Worm (Caenorhabditis elegans) whole organism, L3 larva: ENCODE measurements around the gene F47C12.8.

Experiments used
- R02D3.7 ChIP-seq: fragments of 150-350 bp; optimal IDR thresholded peaks from 2 replicates; lab custom pipeline; 2014; ENCODE audit warnings: missing biosample characterization, missing genetic modification characterization
- ZK546.5 ChIP-seq: sonication (generic microtip); optimal IDR thresholded peaks from 2 replicates; lab custom pipeline; 2017; ENCODE audit warnings: missing biosample characterization, missing genetic modification characterization
- aly-2 ChIP-seq: fragments of 150-350 bp; optimal IDR thresholded peaks from 2 replicates; lab custom pipeline; 2014; ENCODE audit warnings: missing biosample characterization, missing genetic modification characterization
- ama-1 ChIP-seq: fragments of 150-350 bp; optimal IDR thresholded peaks from 2 replicates; lab custom pipeline; 2018
- ceh-16 ChIP-seq: sonication (generic microtip); optimal IDR thresholded peaks from 2 replicates; lab custom pipeline; 2017; ENCODE audit warnings: missing biosample characterization, missing genetic modification characterization
- ceh-28 ChIP-seq: fragments of 150-350 bp; optimal IDR thresholded peaks from 2 replicates; lab custom pipeline; 2014; ENCODE audit warnings: missing biosample characterization, missing genetic modification reagents, missing genetic modification characterization
- ceh-82 ChIP-seq: fragments of 150-350 bp; optimal IDR thresholded peaks from 2 replicates; lab custom pipeline; 2014; ENCODE audit warnings: missing biosample characterization, missing genetic modification characterization
- ceh-9 ChIP-seq: sonication (generic microtip); optimal IDR thresholded peaks from 2 replicates; lab custom pipeline; 2018; ENCODE audit warnings: missing biosample characterization, missing genetic modification characterization
- daf-12 ChIP-seq: fragments of 150-350 bp; optimal IDR thresholded peaks from 2 replicates; lab custom pipeline; 2014; ENCODE audit warnings: missing biosample characterization, missing genetic modification reagents, missing genetic modification characterization
- egl-27 ChIP-seq: sonication (generic microtip); optimal IDR thresholded peaks from 4 replicates; lab custom pipeline; 2017; ENCODE audit warnings: missing biosample characterization, missing genetic modification reagents, missing genetic modification characterization
- egl-5 ChIP-seq: fragments of 150-350 bp; optimal IDR thresholded peaks from 2 replicates; lab custom pipeline; 2017; ENCODE audit warnings: missing biosample characterization, missing genetic modification reagents, missing genetic modification characterization, inconsistent platforms
- elt-1 ChIP-seq: fragments of 150-350 bp; optimal IDR thresholded peaks from 2 replicates; lab custom pipeline; 2014; ENCODE audit warnings: missing biosample characterization, missing genetic modification characterization
- elt-2 ChIP-seq: sonication (generic microtip); optimal IDR thresholded peaks from 2 replicates; lab custom pipeline; 2016; ENCODE audit warnings: missing genetic modification reagents, mild to moderate bottlenecking, missing genetic modification characterization, missing compliant biosample characterization
- elt-3 ChIP-seq, 3 experiments: fragments of 150-350 bp in 1 of 3; sonication (generic microtip) in 2 of 3; optimal IDR thresholded peaks; 2 replicates in 2 of 3; 4 replicates in 1 of 3; lab custom pipeline; 2014 to 2017; ENCODE audit warnings: missing biosample characterization in 3 of 3, missing genetic modification characterization in 3 of 3
- eor-1 ChIP-seq, 2 experiments: fragments of 150-350 bp; optimal IDR thresholded peaks; 2 replicates each; lab custom pipeline; 2014 to 2018; ENCODE audit warnings: missing biosample characterization in 2 of 2, missing genetic modification characterization in 2 of 2
- fkh-10 ChIP-seq: sonication (generic microtip); optimal IDR thresholded peaks from 2 replicates; lab custom pipeline; 2017; ENCODE audit warnings: missing biosample characterization, missing genetic modification reagents, missing genetic modification characterization
- fkh-2 ChIP-seq: fragments of 150-350 bp; optimal IDR thresholded peaks from 2 replicates; lab custom pipeline; 2014; ENCODE audit warnings: missing biosample characterization, missing genetic modification reagents, missing genetic modification characterization
- fos-1 ChIP-seq: fragments of 150-350 bp; optimal IDR thresholded peaks from 2 replicates; lab custom pipeline; 2014; ENCODE audit warnings: missing biosample characterization, missing genetic modification characterization
- hmg-11 ChIP-seq: sonication (generic microtip); optimal IDR thresholded peaks from 2 replicates; lab custom pipeline; 2016; ENCODE audit warnings: missing genetic modification characterization, missing compliant biosample characterization
- jun-1 ChIP-seq: fragments of 150-350 bp; optimal IDR thresholded peaks from 2 replicates; lab custom pipeline; 2014; ENCODE audit warnings: missing biosample characterization, missing genetic modification reagents, missing genetic modification characterization
- lin-15B ChIP-seq: fragments of 150-350 bp; optimal IDR thresholded peaks from 2 replicates; lab custom pipeline; 2014; ENCODE audit warnings: missing biosample characterization, missing genetic modification characterization
- lin-39 ChIP-seq: fragments of 150-350 bp; optimal IDR thresholded peaks from 2 replicates; lab custom pipeline; 2018; ENCODE audit warnings: missing biosample characterization, missing genetic modification reagents, missing genetic modification characterization
- lsy-12 ChIP-seq: sonication (generic microtip); optimal IDR thresholded peaks from 2 replicates; lab custom pipeline; 2016; ENCODE audit warnings: mild to moderate bottlenecking, missing genetic modification characterization, missing compliant biosample characterization
- mdl-1 ChIP-seq: fragments of 150-350 bp; optimal IDR thresholded peaks from 2 replicates; lab custom pipeline; 2014; ENCODE audit warnings: missing biosample characterization, missing genetic modification characterization
- mml-1 ChIP-seq: fragments of 150-350 bp; sonication (generic microtip); optimal IDR thresholded peaks from 3 replicates; lab custom pipeline; 2014; ENCODE audit warnings: missing biosample characterization, missing genetic modification characterization
- nfya-1 ChIP-seq: sonication (generic microtip); optimal IDR thresholded peaks from 2 replicates; lab custom pipeline; 2017; ENCODE audit warnings: missing genetic modification characterization, mild to moderate bottlenecking, missing compliant biosample characterization, antibody characterized with exemption, moderate library complexity; ENCODE audit not compliant: insufficient read depth
- nhr-11 ChIP-seq: fragments of 150-350 bp; optimal IDR thresholded peaks from 2 replicates; lab custom pipeline; 2014; ENCODE audit warnings: missing biosample characterization, missing genetic modification characterization
- nhr-12 ChIP-seq: fragments of 150-350 bp; optimal IDR thresholded peaks from 2 replicates; lab custom pipeline; 2014; ENCODE audit warnings: missing biosample characterization, missing genetic modification characterization
- nhr-23 ChIP-seq: fragments of 150-350 bp; optimal IDR thresholded peaks from 2 replicates; lab custom pipeline; 2014; ENCODE audit warnings: missing biosample characterization, missing genetic modification reagents, missing genetic modification characterization
- nhr-237 ChIP-seq: fragments of 150-350 bp; optimal IDR thresholded peaks from 2 replicates; lab custom pipeline; 2014; ENCODE audit warnings: missing biosample characterization, missing genetic modification characterization
- nhr-25 ChIP-seq: sonication (generic microtip); optimal IDR thresholded peaks from 2 replicates; lab custom pipeline; 2017; ENCODE audit warnings: missing biosample characterization, missing genetic modification characterization
- nhr-28 ChIP-seq: fragments of 150-350 bp; optimal IDR thresholded peaks from 2 replicates; lab custom pipeline; 2014; ENCODE audit warnings: missing biosample characterization, missing genetic modification characterization
- nhr-43 ChIP-seq: sonication (generic microtip); optimal IDR thresholded peaks from 2 replicates; lab custom pipeline; 2016; ENCODE audit warnings: mild to moderate bottlenecking, missing genetic modification characterization, missing compliant biosample characterization; ENCODE audit not compliant: poor library complexity, severe bottlenecking
- nhr-67 ChIP-seq: fragments of 150-350 bp; optimal IDR thresholded peaks from 2 replicates; lab custom pipeline; 2014; ENCODE audit warnings: missing biosample characterization, missing genetic modification characterization
- nhr-76 ChIP-seq: fragments of 150-350 bp; sonication (generic microtip); optimal IDR thresholded peaks from 5 replicates; lab custom pipeline; 2014; ENCODE audit warnings: missing biosample characterization, missing genetic modification characterization
- nhr-77 ChIP-seq: fragments of 150-350 bp; optimal IDR thresholded peaks from 2 replicates; lab custom pipeline; 2014; ENCODE audit warnings: missing biosample characterization, missing genetic modification characterization
- pha-4 ChIP-seq: fragments of 150-350 bp; optimal IDR thresholded peaks from 2 replicates; lab custom pipeline; 2014; ENCODE audit warnings: missing biosample characterization, missing genetic modification reagents, missing genetic modification characterization
- pqm-1 ChIP-seq: fragments of 150-350 bp; optimal IDR thresholded peaks from 2 replicates; lab custom pipeline; 2017; ENCODE audit warnings: missing biosample characterization, missing genetic modification characterization, inconsistent platforms
- sea-2 ChIP-seq: fragments of 150-350 bp; sonication (generic microtip); optimal IDR thresholded peaks from 4 replicates; lab custom pipeline; 2014; ENCODE audit warnings: missing biosample characterization, missing genetic modification reagents, missing genetic modification characterization
- skn-1 ChIP-seq: fragments of 150-350 bp; optimal IDR thresholded peaks from 2 replicates; lab custom pipeline; 2014; ENCODE audit warnings: missing biosample characterization, missing genetic modification characterization
- snpc-4 ChIP-seq: fragments of 150-350 bp; optimal IDR thresholded peaks from 2 replicates; lab custom pipeline; 2014; ENCODE audit warnings: missing biosample characterization, missing genetic modification characterization
- tbx-2 ChIP-seq: sonication (generic microtip); optimal IDR thresholded peaks from 2 replicates; lab custom pipeline; 2016; ENCODE audit warnings: mild to moderate bottlenecking, missing genetic modification characterization, missing compliant biosample characterization
- unc-39 ChIP-seq: sonication (generic microtip); optimal IDR thresholded peaks from 4 replicates; lab custom pipeline; 2017; ENCODE audit warnings: missing biosample characterization, missing genetic modification characterization
- unc-62 ChIP-seq: fragments of 150-350 bp; sonication (generic microtip); optimal IDR thresholded peaks from 4 replicates; lab custom pipeline; 2014; ENCODE audit warnings: missing biosample characterization, missing genetic modification reagents, missing genetic modification characterization
- zag-1 ChIP-seq: fragments of 150-350 bp; optimal IDR thresholded peaks from 2 replicates; lab custom pipeline; 2014; ENCODE audit warnings: missing biosample characterization, missing genetic modification characterization
- ztf-11 ChIP-seq: fragments of 150-350 bp; optimal IDR thresholded peaks from 2 replicates; lab custom pipeline; 2014; ENCODE audit warnings: missing biosample characterization, missing genetic modification characterization
- ztf-4 ChIP-seq: fragments of 150-350 bp; optimal IDR thresholded peaks from 2 replicates; lab custom pipeline; 2014; ENCODE audit warnings: missing biosample characterization, missing genetic modification characterization

Gene F47C12.8

ce11 chrIV:4021847-4022780, 23.7 kb upstream of the F47C12.8 start:
- peak; percentile 35 for TF ChIP-seq nhr-43
- TF ChIP-seq egl-5 = peak; percentile 89
- TF ChIP-seq nhr-23 (tag; lab: Kevin White, UChicago) = peak; percentile 16
- peak; percentile 75 for TF ChIP-seq elt-2 (tag; lab: Kevin White, UChicago)
- no peak for TF ChIP-seq eor-1 (tag; optimal IDR thresholded peaks at IDR 0.05; lab: Kevin White, UChicago)
- TF ChIP-seq nfya-1 = peak; percentile 40
- peak; percentile 41 for TF ChIP-seq elt-1 (tag; lab: Kevin White, UChicago)
- TF ChIP-seq unc-62 (GFP tag; lab: Kevin White, UChicago) = no peak
- TF ChIP-seq pha-4 = peak; percentile 58
- TF ChIP-seq pqm-1 (tag; lab: Kevin White, UChicago) = peak; percentile 52
- peak; percentile 67 for TF ChIP-seq lin-39 (tag; lab: Kevin White, UChicago)
- TF ChIP-seq, all 47 proteins: peak for 9

ce11 chrIV:4019836-4020235, 21.4 kb upstream of the F47C12.8 start:
- TF ChIP-seq ztf-4 (tag; lab: Kevin White, UChicago) = no peak
- peak; percentile 51 for TF ChIP-seq lin-15B (tag; lab: Kevin White, UChicago)
- TF ChIP-seq egl-27 = no peak
- TF ChIP-seq nhr-67 (tag; lab: Kevin White, UChicago) = no peak
- TF ChIP-seq ceh-82 (tag; lab: Kevin White, UChicago) = no peak
- TF ChIP-seq nhr-23 (tag; lab: Kevin White, UChicago) = peak; percentile 20
- no peak for TF ChIP-seq ceh-28 (tag; lab: Kevin White, UChicago)
- peak; percentile 86 for TF ChIP-seq nfya-1
- TF ChIP-seq skn-1 (tag; lab: Kevin White, UChicago) = no peak
- TF ChIP-seq nhr-12 (tag; lab: Kevin White, UChicago) = no peak
- TF ChIP-seq ztf-11 = no peak
- TF ChIP-seq nhr-11 (tag; lab: Kevin White, UChicago) = peak; percentile 17
- no peak for TF ChIP-seq fos-1 (tag; lab: Kevin White, UChicago)
- TF ChIP-seq ama-1 (lab: Kevin White, UChicago) = peak; percentile 55
- TF ChIP-seq ceh-9 (tag; lab: Kevin White, UChicago) = no peak
- TF ChIP-seq pha-4 = peak; percentile 91
- peak; percentile 95 for TF ChIP-seq hmg-11 (tag; lab: Kevin White, UChicago)
- TF ChIP-seq fkh-2 (tag; lab: Kevin White, UChicago) = no peak
- no peak for TF ChIP-seq unc-39 (tag; lab: Kevin White, UChicago)
- no peak for TF ChIP-seq R02D3.7
- no peak for TF ChIP-seq daf-12 (tag; lab: Kevin White, UChicago)
- peak; percentile 52 for TF ChIP-seq jun-1
- TF ChIP-seq zag-1 = no peak
- no peak for TF ChIP-seq nhr-77
- TF ChIP-seq ceh-16 = no peak
- no peak for TF ChIP-seq elt-1 (tag; lab: Kevin White, UChicago)
- TF ChIP-seq nhr-43 = no peak
- peak; percentile 23 for TF ChIP-seq tbx-2 (tag; lab: Kevin White, UChicago)
- no peak for TF ChIP-seq elt-3 (tag; optimal IDR thresholded peaks at IDR 0.05; lab: Kevin White, UChicago)
- TF ChIP-seq mdl-1 = peak; percentile 74
- no peak for TF ChIP-seq mml-1 (tag; lab: Kevin White, UChicago)
- peak; percentile 43 for TF ChIP-seq nhr-25 (tag; lab: Kevin White, UChicago)
- peak; percentile 86 for TF ChIP-seq lin-39 (tag; lab: Kevin White, UChicago)
- no peak for TF ChIP-seq fkh-10 (GFP tag; lab: Kevin White, UChicago)
- no peak for TF ChIP-seq aly-2
- TF ChIP-seq lsy-12 = no peak
- TF ChIP-seq sea-2 (GFP tag; lab: Kevin White, UChicago) = no peak
- TF ChIP-seq snpc-4 = peak; percentile 43
- TF ChIP-seq nhr-237 (tag; lab: Kevin White, UChicago) = no peak
- TF ChIP-seq pqm-1 (tag; lab: Kevin White, UChicago) = peak; percentile 30
- TF ChIP-seq nhr-28 (tag; lab: Kevin White, UChicago) = no peak
- TF ChIP-seq unc-62 (GFP tag; lab: Kevin White, UChicago) = no peak
- peak; percentile 7 for TF ChIP-seq nhr-76 (tag; lab: Kevin White, UChicago)
- TF ChIP-seq elt-2 (tag; lab: Kevin White, UChicago) = peak; percentile 69
- no peak for TF ChIP-seq ZK546.5 (tag; lab: Kevin White, UChicago)
- no peak for TF ChIP-seq eor-1 (tag; optimal IDR thresholded peaks at IDR 0.05; lab: Kevin White, UChicago)
- peak; percentile 77 for TF ChIP-seq egl-5
